Fruit fly (Drosophila melanogaster) whole organism, prepupa: ENCODE measurements around the gene CG1943.
A peak's percentile ranks its signal among the peaks of the same experiment; 100 is the strongest.

ENCODE experiments used
- CG10631 ChIP-seq: fragments of 200-800 bp; sonication (Bioruptor generic); optimal IDR thresholded peaks from 2 replicates; lab custom pipeline; 2016; ENCODE audit warnings: missing biosample characterization, missing genetic modification characterization
- CG10669 ChIP-seq: fragments of 200-800 bp; sonication (Bioruptor generic); optimal IDR thresholded peaks from 3 replicates; lab custom pipeline; 2018; ENCODE audit warnings: missing biosample characterization, mild to moderate bottlenecking, missing genetic modification characterization, moderate library complexity
- CG1621 ChIP-seq: fragments of 200-800 bp; sonication (Bioruptor generic); optimal IDR thresholded peaks from 3 replicates; lab custom pipeline; 2018; ENCODE audit warnings: missing biosample characterization, mild to moderate bottlenecking, missing genetic modification characterization
- CG3032 ChIP-seq: fragments of 200-800 bp; optimal IDR thresholded peaks from 2 replicates; lab custom pipeline; 2019; ENCODE audit warnings: missing biosample characterization, mild to moderate bottlenecking, missing genetic modification characterization, moderate library complexity
- CG34406 ChIP-seq: fragments of 200-800 bp; sonication (Bioruptor generic); optimal IDR thresholded peaks from 3 replicates; lab custom pipeline; 2016; ENCODE audit warnings: missing biosample characterization, missing genetic modification characterization
- CG6276 ChIP-seq: fragments of 200-800 bp; sonication (Bioruptor generic); optimal IDR thresholded peaks from 2 replicates; lab custom pipeline; 2017; ENCODE audit warnings: missing biosample characterization, mild to moderate bottlenecking, missing genetic modification characterization
- CG8119 ChIP-seq: fragments of 200-800 bp; sonication (Bioruptor generic); IDR thresholded peaks from 3 replicates; pipeline ENCODE4 v1.3.6; 2022; ENCODE audit warnings: missing biosample characterization, missing genetic modification characterization
- CG8319 ChIP-seq: fragments of 200-800 bp; sonication (Bioruptor generic); optimal IDR thresholded peaks from 3 replicates; lab custom pipeline; 2016; ENCODE audit warnings: missing biosample characterization, missing genetic modification characterization
- CG8632 ChIP-seq: fragments of 200-800 bp; sonication (Bioruptor generic); optimal IDR thresholded peaks from 3 replicates; lab custom pipeline; 2016; ENCODE audit warnings: missing biosample characterization, missing genetic modification characterization
- CG9139 ChIP-seq: fragments of 200-800 bp; sonication (Bioruptor generic); optimal IDR thresholded peaks from 3 replicates; lab custom pipeline; 2017; ENCODE audit warnings: missing biosample characterization, mild to moderate bottlenecking, missing genetic modification characterization
- Eip78C ChIP-seq: fragments of 200-800 bp; sonication (Bioruptor generic); peaks from one replicate; lab custom pipeline; 2016; ENCODE audit warnings: missing biosample characterization, missing genetic modification characterization
- Eip93F ChIP-seq: fragments of 200-800 bp; sonication (Bioruptor generic); optimal IDR thresholded peaks from 2 replicates; lab custom pipeline; 2016; ENCODE audit warnings: missing biosample characterization, mild to moderate bottlenecking, missing genetic modification characterization
- Ets21C ChIP-seq: fragments of 200-800 bp; sonication (Bioruptor generic); optimal IDR thresholded peaks from 3 replicates; lab custom pipeline; 2016; ENCODE audit warnings: missing biosample characterization, missing genetic modification characterization
- Ets96B ChIP-seq: fragments of 200-800 bp; optimal IDR thresholded peaks from 2 replicates; lab custom pipeline; 2019; ENCODE audit warnings: missing biosample characterization, mild to moderate bottlenecking, missing genetic modification characterization, moderate library complexity
- Gug ChIP-seq: fragments of 200-800 bp; sonication (Bioruptor generic); IDR thresholded peaks from 2 replicates; pipeline ENCODE4 v1.3.6; 2022; ENCODE audit warnings: missing biosample characterization, missing genetic modification characterization
- Hr39 ChIP-seq: fragments of 200-800 bp; sonication (Bioruptor generic); optimal IDR thresholded peaks from 2 replicates; lab custom pipeline; 2016; ENCODE audit warnings: missing biosample characterization, missing genetic modification characterization
- Hr4 ChIP-seq: fragments of 200-800 bp; sonication (Bioruptor generic); optimal IDR thresholded peaks from 3 replicates; lab custom pipeline; 2016; ENCODE audit warnings: missing biosample characterization, missing genetic modification characterization
- Lpt ChIP-seq: fragments of 200-800 bp; sonication (Bioruptor generic); optimal IDR thresholded peaks from 3 replicates; lab custom pipeline; 2016; ENCODE audit warnings: missing biosample characterization, missing genetic modification characterization
- Met ChIP-seq: fragments of 200-800 bp; sonication (Bioruptor generic); optimal IDR thresholded peaks from 3 replicates; lab custom pipeline; 2016; ENCODE audit warnings: missing biosample characterization, missing genetic modification characterization
- OdsH ChIP-seq: fragments of 200-800 bp; sonication (Bioruptor generic); optimal IDR thresholded peaks from 3 replicates; lab custom pipeline; 2016; ENCODE audit warnings: missing biosample characterization, missing genetic modification characterization
- Smox ChIP-seq: fragments of 200-800 bp; sonication (Bioruptor generic); optimal IDR thresholded peaks from 3 replicates; lab custom pipeline; 2016; ENCODE audit warnings: missing biosample characterization, missing genetic modification characterization
- Sox15 ChIP-seq: fragments of 200-800 bp; sonication (Bioruptor generic); optimal IDR thresholded peaks from 3 replicates; lab custom pipeline; 2016; ENCODE audit warnings: missing biosample characterization, missing genetic modification characterization
- achi ChIP-seq: fragments of 200-800 bp; sonication (Bioruptor generic); optimal IDR thresholded peaks from 3 replicates; lab custom pipeline; 2016; ENCODE audit warnings: missing biosample characterization, missing genetic modification characterization
- acj6 ChIP-seq: fragments of 200-800 bp; sonication (Bioruptor generic); optimal IDR thresholded peaks from 3 replicates; lab custom pipeline; 2016; ENCODE audit warnings: missing biosample characterization, missing genetic modification characterization
- cyc ChIP-seq: fragments of 200-800 bp; sonication (Bioruptor generic); optimal IDR thresholded peaks from 3 replicates; lab custom pipeline; 2016; ENCODE audit warnings: missing biosample characterization, missing genetic modification characterization
- dsx ChIP-seq: fragments of 200-800 bp; optimal IDR thresholded peaks from 3 replicates; lab custom pipeline; 2019; ENCODE audit warnings: missing biosample characterization, mild to moderate bottlenecking, missing genetic modification characterization, moderate library complexity; ENCODE audit not compliant: poor library complexity, severe bottlenecking
- esn ChIP-seq: fragments of 200-800 bp; sonication (Bioruptor generic); optimal IDR thresholded peaks from 2 replicates; lab custom pipeline; 2016; ENCODE audit warnings: missing biosample characterization, mild to moderate bottlenecking, missing genetic modification characterization, moderate library complexity
- fkh ChIP-seq: fragments of 200-800 bp; sonication (Bioruptor generic); optimal IDR thresholded peaks from 3 replicates; lab custom pipeline; 2017; ENCODE audit warnings: missing biosample characterization, mild to moderate bottlenecking, missing genetic modification characterization, moderate library complexity
- pdm3 ChIP-seq: fragments of 200-800 bp; sonication (Bioruptor generic); optimal IDR thresholded peaks from 3 replicates; lab custom pipeline; 2016; ENCODE audit warnings: missing biosample characterization, missing genetic modification characterization
- salr ChIP-seq, 2 experiments: fragments of 200-800 bp; sonication (Bioruptor generic); optimal IDR thresholded peaks; 3 replicates each; lab custom pipeline; 2016 to 2018; ENCODE audit warnings: missing biosample characterization in 2 of 2, missing genetic modification characterization in 2 of 2, mild to moderate bottlenecking in 1 of 2
- spab ChIP-seq: fragments of 200-800 bp; sonication (Bioruptor generic); optimal IDR thresholded peaks from 2 replicates; lab custom pipeline; 2017; ENCODE audit warnings: missing biosample characterization, mild to moderate bottlenecking, missing genetic modification characterization, missing genetic modification reagents
- ss ChIP-seq, 2 experiments: fragments of 200-800 bp; sonication (Bioruptor generic); optimal IDR thresholded peaks; 2 replicates in 1 of 2; 3 replicates in 1 of 2; lab custom pipeline; 2017 to 2018; ENCODE audit warnings: mild to moderate bottlenecking in 2 of 2, missing biosample characterization in 2 of 2, missing genetic modification characterization in 2 of 2, moderate library complexity in 1 of 2
- svp ChIP-seq: fragments of 200-800 bp; sonication (Bioruptor generic); peaks from one replicate; lab custom pipeline; 2016; ENCODE audit warnings: missing biosample characterization, missing genetic modification characterization
- vri ChIP-seq: fragments of 200-800 bp; sonication (Bioruptor generic); optimal IDR thresholded peaks from 3 replicates; lab custom pipeline; 2016; ENCODE audit warnings: missing biosample characterization, mild to moderate bottlenecking, missing genetic modification characterization

The CG1943 gene

DNA sequence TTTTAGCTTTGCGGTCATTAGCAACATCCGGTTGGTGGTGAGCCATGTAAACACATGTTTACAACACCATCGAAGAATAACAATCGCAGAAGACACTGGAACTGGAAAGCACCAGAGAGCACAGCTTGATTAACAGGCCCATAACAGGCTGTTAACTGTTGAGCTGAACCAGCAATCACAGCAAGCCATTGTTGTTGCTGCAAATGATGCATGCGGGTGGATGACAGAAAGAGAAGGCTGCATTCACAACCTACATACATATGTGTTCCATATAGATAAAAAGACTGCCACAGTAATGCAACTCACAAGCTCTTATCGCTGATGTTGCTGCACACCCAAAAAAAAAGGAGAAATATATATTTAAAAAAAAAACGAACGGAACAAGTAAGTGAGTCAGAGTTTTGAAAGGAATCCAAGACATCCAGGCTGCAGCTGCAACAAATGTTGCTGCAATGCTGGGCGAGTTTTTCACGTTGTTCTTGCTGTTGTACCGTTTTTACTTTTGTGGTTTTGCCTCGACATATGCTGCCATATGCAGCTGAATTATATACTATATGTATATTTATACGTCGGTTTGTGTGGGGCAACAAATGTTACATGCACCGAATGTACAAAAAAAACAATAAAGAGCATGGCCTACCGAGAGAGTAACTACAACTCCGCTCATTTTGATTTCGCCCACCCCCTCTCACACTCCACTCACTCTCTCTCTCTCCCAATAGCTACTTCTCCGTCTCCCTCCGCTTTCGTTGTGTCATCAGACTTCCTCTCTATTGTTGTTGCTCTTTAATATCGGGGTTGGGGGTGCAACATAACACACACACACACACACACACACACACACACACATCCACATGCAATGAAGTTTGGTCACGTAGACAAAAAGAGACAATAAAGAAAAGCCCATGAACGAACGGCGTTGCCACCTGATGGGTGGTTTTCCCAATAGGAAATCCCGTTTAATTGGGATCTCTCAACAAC, 28.5 kb downstream of the CG1943 start (continued):
- TF ChIP-seq svp (GFP tag; lab: Kevin White, UChicago) (peak; percentile 60), Met (GFP tag; lab: Kevin White, UChicago) (no peak), OdsH (GFP tag; lab: Kevin White, UChicago) (no peak), Sox15 (no peak), CG34406 (GFP tag; lab: Kevin White, UChicago) (no peak), pdm3 (GFP tag; lab: Kevin White, UChicago) (no peak), CG3032 (no peak), Ets21C (GFP tag; lab: Kevin White, UChicago) (no peak), achi (GFP tag; lab: Kevin White, UChicago) (no peak), Gug (GFP tag; lab: Robert Waterston, UW) (no peak), CG10631 (GFP tag; lab: Kevin White, UChicago) (no peak)

DNA sequence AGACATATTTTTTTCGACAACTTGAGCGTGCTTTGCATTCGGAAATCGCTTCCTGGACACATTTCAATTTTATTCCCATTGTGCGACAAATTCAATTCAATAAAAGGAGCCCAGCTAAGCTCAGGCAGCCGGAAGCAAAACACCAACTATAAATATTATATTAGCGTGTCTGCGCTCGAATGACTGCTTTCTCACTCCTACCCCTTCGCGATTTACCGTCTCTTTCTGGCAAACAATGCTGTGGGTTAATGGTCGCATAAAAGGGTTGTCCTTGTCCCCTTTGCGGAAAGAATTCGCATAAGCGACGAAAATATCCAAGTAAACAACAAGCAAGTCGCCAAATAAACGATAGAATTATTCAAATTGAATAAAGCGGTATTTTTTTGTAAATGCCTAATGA, 29.6 kb downstream of the CG1943 start:
- TF ChIP-seq spab (no peak), CG8119 (GFP tag; lab: Robert Waterston, UW) (no peak), CG1621 (no peak), OdsH (GFP tag; lab: Kevin White, UChicago) (no peak), CG8319 (GFP tag; lab: Kevin White, UChicago) (no peak), svp (GFP tag; lab: Kevin White, UChicago) (peak; percentile 14)

DNA sequence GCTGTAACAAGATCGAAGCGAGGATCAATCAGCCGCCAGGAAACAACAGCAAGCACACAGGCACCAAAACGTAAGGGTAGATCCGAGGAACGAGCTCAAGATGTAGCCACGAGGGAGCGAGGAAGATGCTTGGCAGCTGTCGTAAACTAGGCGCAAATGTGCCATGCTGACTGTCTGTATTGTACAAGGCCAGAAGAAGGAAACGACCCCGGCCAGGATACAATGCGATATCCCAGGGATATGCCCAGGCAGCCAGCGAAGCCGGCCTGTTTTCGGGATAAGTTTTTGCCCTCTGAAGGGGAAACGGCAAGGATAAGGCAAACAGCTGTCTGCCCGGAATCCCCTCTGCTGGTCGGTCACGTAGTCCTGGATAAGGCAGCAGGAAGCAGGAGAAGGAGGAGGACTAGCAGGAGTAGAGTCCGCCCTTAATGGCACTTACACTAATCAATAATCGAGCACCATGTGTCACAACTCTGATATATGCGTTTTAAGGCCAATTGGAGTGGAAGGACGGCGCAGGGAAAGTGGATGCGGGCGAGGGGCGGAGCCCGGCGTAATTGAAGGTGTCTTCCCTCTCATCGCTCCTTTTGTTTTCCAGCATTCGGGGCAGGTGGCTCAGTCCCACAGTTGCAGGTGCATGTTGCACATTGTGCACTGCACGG, 31.0 kb downstream of the CG1943 start:
- no peak for TF ChIP-seq cyc
- no peak for TF ChIP-seq Lpt (GFP tag; lab: Kevin White, UChicago)
- no peak for TF ChIP-seq Met (GFP tag; lab: Kevin White, UChicago)
- no peak for TF ChIP-seq ss (GFP tag; optimal IDR thresholded peaks at IDR 0.05; lab: Kevin White, UChicago)
- no peak for TF ChIP-seq Hr39
- no peak for TF ChIP-seq CG10669 (GFP tag; lab: Kevin White, UChicago)
- TF ChIP-seq esn (GFP tag; lab: Kevin White, UChicago) = no peak
- TF ChIP-seq, all 60 proteins: peak for 0

DNA sequence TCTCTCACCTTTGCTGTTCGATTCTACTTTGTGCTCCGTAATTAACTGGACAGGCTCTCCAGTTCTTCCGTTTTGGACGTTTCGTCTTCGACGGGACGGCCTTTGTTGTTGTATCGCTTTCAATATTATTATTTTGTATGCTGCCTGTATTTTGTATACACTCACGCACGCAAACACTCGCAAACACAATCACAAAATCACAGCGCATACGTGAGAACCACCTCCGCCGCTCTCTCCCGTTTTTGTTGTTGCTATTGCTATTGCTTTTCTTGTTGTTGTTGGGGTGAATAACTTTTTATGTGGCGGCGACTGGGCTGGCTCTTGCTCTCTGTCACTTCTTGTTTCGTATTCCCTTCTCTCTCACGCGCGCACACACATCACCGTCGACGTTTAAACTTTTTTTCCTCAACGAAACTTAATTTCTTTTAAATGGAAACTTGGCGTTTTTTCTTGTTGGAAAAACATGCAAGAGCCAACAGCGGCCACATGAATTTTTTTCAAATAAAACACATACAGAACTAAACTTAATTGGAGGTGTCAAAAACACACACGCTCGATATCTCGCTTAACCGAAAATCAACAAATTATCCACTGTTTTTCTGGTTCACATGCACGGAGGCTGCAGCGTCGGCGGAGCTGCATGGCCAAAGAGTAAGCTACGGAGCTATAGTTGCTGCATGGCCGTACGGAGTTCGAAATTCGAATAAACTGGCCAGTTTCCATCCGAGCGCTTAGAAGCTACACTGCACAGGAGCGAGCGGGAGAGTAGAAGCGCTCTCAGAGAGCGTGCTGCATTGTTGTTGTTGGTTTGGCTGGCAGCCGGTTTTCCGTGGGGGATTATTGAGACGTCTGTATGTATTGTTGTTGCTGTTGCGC, 33.3 kb downstream of the CG1943 start:
- TF ChIP-seq CG10669 (GFP tag; lab: Kevin White, UChicago) = no peak
- TF ChIP-seq Met (GFP tag; lab: Kevin White, UChicago) = peak; percentile 7
- peak; percentile 24 for TF ChIP-seq CG3032
- peak; percentile 38 for TF ChIP-seq vri (GFP tag; lab: Kevin White, UChicago)
- peak; percentile 80 for TF ChIP-seq Eip78C (GFP tag; lab: Kevin White, UChicago)
- peak; percentile 1 for TF ChIP-seq CG8632
- TF ChIP-seq CG9139 = no peak
- TF ChIP-seq CG10631 (GFP tag; lab: Kevin White, UChicago) = peak; percentile 9
- TF ChIP-seq dsx (GFP tag; lab: Kevin White, UChicago) = peak; percentile 80
- TF ChIP-seq Eip93F (GFP tag; lab: Kevin White, UChicago) = no peak
- peak; percentile 44 for TF ChIP-seq CG1621
- TF ChIP-seq salr (GFP tag; optimal IDR thresholded peaks at IDR 0.05; lab: Kevin White, UChicago) = no peak
- TF ChIP-seq ss (GFP tag; optimal IDR thresholded peaks at IDR 0.05; lab: Kevin White, UChicago) = no peak
- peak; percentile 11 for TF ChIP-seq CG6276
- TF ChIP-seq Ets96B (tag; lab: Kevin White, UChicago) = peak; percentile 12
- TF ChIP-seq Hr4 (GFP tag; lab: Kevin White, UChicago) = peak; percentile 38
- TF ChIP-seq CG34406 (GFP tag; lab: Kevin White, UChicago) = no peak
- TF ChIP-seq fkh (GFP tag; lab: Kevin White, UChicago) = peak; percentile 35
- peak; percentile 75 for TF ChIP-seq svp (GFP tag; lab: Kevin White, UChicago)
- peak; percentile 19 for TF ChIP-seq Hr39
- TF ChIP-seq Smox = peak; percentile 6
- TF ChIP-seq acj6 = no peak
- peak; percentile 7 for TF ChIP-seq esn (GFP tag; lab: Kevin White, UChicago)
- no peak for TF ChIP-seq OdsH (GFP tag; lab: Kevin White, UChicago)
